Worm (Caenorhabditis elegans): Measurements from ENCODE around the gene atz-1.

DNA sequence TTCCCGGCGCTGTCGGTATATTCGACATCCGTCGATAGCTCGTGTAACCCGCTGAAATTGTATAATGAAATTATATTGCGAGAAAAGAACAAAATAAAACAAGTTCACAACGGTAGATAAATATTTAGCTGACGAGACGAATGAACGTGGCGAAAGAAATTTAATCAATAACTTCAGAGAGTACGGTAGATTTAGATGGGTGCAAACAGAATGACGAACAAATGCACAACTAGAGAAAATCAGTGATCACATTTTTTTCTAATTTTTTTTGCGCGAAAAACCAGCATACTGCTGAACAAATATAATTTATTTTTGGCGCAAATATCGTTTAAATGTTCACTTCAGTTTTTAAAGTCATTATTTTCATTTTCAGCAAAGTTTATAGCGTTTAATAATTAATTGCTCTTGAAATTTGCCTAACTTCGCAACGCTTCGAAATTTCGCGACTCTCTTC is 15.2 kb downstream of the atz-1 start, which contains the start of gene sec-24.2:
- TF ChIP-seq dpl-1 (GFP tag; optimal IDR thresholded peaks at IDR 0.05) (peak; percentile 30), sptf-2 (GFP tag; optimal IDR thresholded peaks at IDR 0.05) (no peak), sea-2 (GFP tag; IDR thresholded peaks at IDR 0.05) (no peak), let-607 (tag; optimal IDR thresholded peaks at IDR 0.05) (no peak), bed-1 (GFP tag; IDR thresholded peaks at IDR 0.05) (no peak), nfyb-1 (GFP tag; IDR thresholded peaks at IDR 0.05) (no peak), attf-3 (GFP tag; conservative IDR thresholded peaks at IDR 0.05) (no peak), F49E8.2 (tag; optimal IDR thresholded peaks at IDR 0.05; ENCODE audit: insufficient read depth) (no peak), ztf-28 (GFP tag; IDR thresholded peaks at IDR 0.05) (no peak), rec-8 (tag; optimal IDR thresholded peaks at IDR 0.05) (no peak), madf-8 (GFP tag; conservative IDR thresholded peaks at IDR 0.05) (peak; percentile 55; the same call in 1 of the 2 replicates), akir-1 (GFP tag; optimal IDR thresholded peaks at IDR 0.05) (no peak), snpc-3.4 (tag; optimal IDR thresholded peaks at IDR 0.05) (no peak)

Measured in whole organism, young adult.